Worm (Caenorhabditis elegans) whole organism, mixed stage, embryonic: ENCODE results near the gene C18H9.1.
A peak's percentile ranks its signal among the peaks of the same experiment; 100 is the strongest.

Source experiments
- elt-1 ChIP-seq: sonication (generic microtip); optimal IDR thresholded peaks from 2 replicates; lab custom pipeline; 2017; ENCODE audit warnings: missing genetic modification characterization, mild to moderate bottlenecking, missing compliant biosample characterization, antibody characterized with exemption, moderate library complexity, borderline replicate concordance; ENCODE audit not compliant: insufficient read depth
- nhr-12 ChIP-seq: fragments of 150-350 bp; optimal IDR thresholded peaks from 2 replicates; lab custom pipeline; 2014; ENCODE audit warnings: missing biosample characterization, missing genetic modification characterization
- nhr-237 ChIP-seq: fragments of 150-350 bp; optimal IDR thresholded peaks from 2 replicates; lab custom pipeline; 2014; ENCODE audit warnings: missing biosample characterization, missing genetic modification characterization
- nhr-28 ChIP-seq: fragments of 150-350 bp; optimal IDR thresholded peaks from 2 replicates; lab custom pipeline; 2014; ENCODE audit warnings: missing biosample characterization, missing genetic modification characterization
- nhr-76 ChIP-seq: sonication (generic microtip); optimal IDR thresholded peaks from 2 replicates; lab custom pipeline; 2017; ENCODE audit warnings: missing biosample characterization, missing genetic modification characterization
- unc-62 ChIP-seq: fragments of 150-350 bp; optimal IDR thresholded peaks from 2 replicates; lab custom pipeline; 2014; ENCODE audit warnings: missing biosample characterization, missing genetic modification reagents, missing genetic modification characterization
- ztf-11 ChIP-seq: fragments of 150-350 bp; optimal IDR thresholded peaks from 2 replicates; lab custom pipeline; 2014; ENCODE audit warnings: missing biosample characterization, missing genetic modification characterization

- TF ChIP-seq nhr-28 (tag; lab: Kevin White, UChicago) (no peak), nhr-12 (no peak), nhr-237 (no peak), nhr-76 (tag; lab: Kevin White, UChicago) (no peak), elt-1 (peak; percentile 80), ztf-11 (tag; lab: Kevin White, UChicago) (no peak), unc-62 (no peak)
Measured at ce11 chrII:6712177-6712981, 13.5 kb downstream of the C18H9.1 start, which contains the start of the genes dpy-10 and T14B4.19.
